4 fruit fly cellular contexts compared by ENCODE assay signal in the genomic region with DNA sequence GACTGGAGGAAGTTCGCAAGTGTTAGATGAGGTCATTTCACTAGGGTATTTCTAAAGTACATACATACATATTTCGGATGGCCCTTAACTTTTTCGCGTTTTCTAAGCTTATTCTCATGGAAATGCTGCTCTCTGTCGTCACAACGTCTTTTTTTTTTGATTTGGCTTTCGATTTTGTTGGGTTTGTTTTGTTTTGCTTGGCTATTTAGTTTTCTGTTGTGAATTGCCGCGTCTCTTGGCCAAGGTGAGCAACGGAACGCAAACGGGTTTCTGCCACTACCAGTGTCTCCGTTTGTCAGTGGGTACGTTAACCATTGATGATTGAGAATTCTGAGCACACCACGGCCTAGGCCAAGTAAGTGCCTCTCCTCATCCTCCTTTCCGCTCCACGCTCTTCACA.
TF ChIP-seq lines count a peak whose summit lies in the region.

No protein-coding gene starts in this region.

- TF ChIP-seq CTCF in whole organism, embryonic (GFP tag; optimal IDR thresholded peaks at IDR 0.05; lab: Kevin White, UChicago) = no peak

TF ChIP-seq in whole organism, adult, 20 proteins besides CTCF, POLR2A, EP300 and RAD21:
- peak; percentile 39 for TF ChIP-seq ovo (GFP tag; optimal IDR thresholded peaks at IDR 0.05; lab: Kevin White, UChicago)
- no peak for TF ChIP-seq CG7045 (GFP tag; optimal IDR thresholded peaks at IDR 0.05; lab: Kevin White, UChicago)

TF ChIP-seq in whole organism, embryonic, 481 proteins besides CTCF, POLR2A, EP300 and RAD21:
- TF ChIP-seq CG7556 (GFP tag; optimal IDR thresholded peaks at IDR 0.05; lab: Kevin White, UChicago) = no peak
- TF ChIP-seq disco-r (GFP tag; optimal IDR thresholded peaks at IDR 0.05; lab: Kevin White, UChicago) = no peak
- TF ChIP-seq CG12219 (GFP tag; optimal IDR thresholded peaks at IDR 0.05; lab: Kevin White, UChicago) = no peak
- no peak for TF ChIP-seq CG14710 (tag; optimal IDR thresholded peaks at IDR 0.05; lab: Kevin White, UChicago)
- no peak for TF ChIP-seq CG10366 (GFP tag; IDR thresholded peaks at IDR 0.05; lab: Robert Waterston, UW)
- peak; percentile 42; the same call in 1 of the 2 replicates for TF ChIP-seq vvl (GFP tag; IDR thresholded peaks at IDR 0.05; lab: Robert Waterston, UW)
- TF ChIP-seq cad (GFP tag; optimal IDR thresholded peaks at IDR 0.05; lab: Kevin White, UChicago) = no peak
- TF ChIP-seq twi (tag; optimal IDR thresholded peaks at IDR 0.05; lab: Kevin White, UChicago) = no peak
- TF ChIP-seq CG10565 (GFP tag; optimal IDR thresholded peaks at IDR 0.05; lab: Kevin White, UChicago) = no peak
- TF ChIP-seq chinmo (GFP tag; IDR thresholded peaks at IDR 0.05; lab: Robert Waterston, UW; ENCODE audit: partially characterized antibody) = 0 out of 4 replicates have a peak, but pooled peaks have one; percentile 41
- no peak for TF ChIP-seq sd (tag; optimal IDR thresholded peaks at IDR 0.05; lab: Kevin White, UChicago)
- no peak for TF ChIP-seq Xbp1 (GFP tag; optimal IDR thresholded peaks at IDR 0.05; lab: Kevin White, UChicago)
- no peak for TF ChIP-seq CG3838 (GFP tag; optimal IDR thresholded peaks at IDR 0.05; lab: Kevin White, UChicago)
- TF ChIP-seq CG16815 (GFP tag; optimal IDR thresholded peaks at IDR 0.05; lab: Kevin White, UChicago) = no peak
- no peak for TF ChIP-seq CG3847 (GFP tag; IDR thresholded peaks at IDR 0.05; lab: Robert Waterston, UW)
- no peak for TF ChIP-seq CG15011 (GFP tag; optimal IDR thresholded peaks at IDR 0.05; lab: Kevin White, UChicago)
- TF ChIP-seq CG1529 (GFP tag; optimal IDR thresholded peaks at IDR 0.05; lab: Kevin White, UChicago) = no peak
- TF ChIP-seq HLH3B (GFP tag; IDR thresholded peaks at IDR 0.05; lab: Robert Waterston, UW) = no peak
- TF ChIP-seq nom (GFP tag; optimal IDR thresholded peaks at IDR 0.05; lab: Kevin White, UChicago) = peak; percentile 67
- TF ChIP-seq Blimp-1 (GFP tag; optimal IDR thresholded peaks at IDR 0.05; lab: Kevin White, UChicago) = peak; percentile 51
- TF ChIP-seq odd (GFP tag; optimal IDR thresholded peaks at IDR 0.05; lab: Kevin White, UChicago) = no peak
- TF ChIP-seq CG34224 (GFP tag; IDR thresholded peaks at IDR 0.05; lab: Robert Waterston, UW; ENCODE audit: partially characterized antibody) = no peak
TF ChIP-seq in whole organism, embryonic: peak in this region for 4.

TF ChIP-seq in whole organism, prepupa, 60 proteins besides CTCF, POLR2A, EP300 and RAD21:
- TF ChIP-seq eg (GFP tag; IDR thresholded peaks at IDR 0.05; lab: Robert Waterston, UW) (0 out of 3 replicates have a peak, but pooled peaks have one; percentile 7), CG6808 (GFP tag; optimal IDR thresholded peaks at IDR 0.05; lab: Kevin White, UChicago) (peak; percentile 37), fkh (GFP tag; optimal IDR thresholded peaks at IDR 0.05; lab: Kevin White, UChicago) (no peak), CG1621 (tag; optimal IDR thresholded peaks at IDR 0.05; lab: Kevin White, UChicago) (peak; percentile 19), CG6163 (GFP tag; IDR thresholded peaks at IDR 0.05; lab: Robert Waterston, UW) (0 out of 3 replicates have a peak, but pooled peaks have one; percentile 17), salr (GFP tag; optimal IDR thresholded peaks at IDR 0.05; lab: Kevin White, UChicago) (no peak), CG11902 (GFP tag; optimal IDR thresholded peaks at IDR 0.05; lab: Kevin White, UChicago) (no peak)
TF ChIP-seq in whole organism, prepupa: peak in this region for 4.

TF ChIP-seq in whole organism, pupa, 21 proteins besides CTCF, POLR2A, EP300 and RAD21:
- TF ChIP-seq gl (tag; optimal IDR thresholded peaks at IDR 0.05; lab: Kevin White, UChicago) (peak; percentile 39), Pif1A (GFP tag; optimal IDR thresholded peaks at IDR 0.05; lab: Kevin White, UChicago) (no peak), CG8159 (tag; optimal IDR thresholded peaks at IDR 0.05; lab: Kevin White, UChicago) (peak; percentile 2)
